Worm (Caenorhabditis elegans): ENCODE data around the gene dlc-4.
"Not testable (repeated sequence)": the region's sequence is repeated elsewhere in the genome, so short reads cannot be mapped to it uniquely, and the experiment has no call there.

- not testable (repeated sequence) for TF ChIP-seq ama-1 (optimal IDR thresholded peaks at IDR 0.05); mdl-1 (tag; optimal IDR thresholded peaks at IDR 0.05); egl-13 (tag; optimal IDR thresholded peaks at IDR 0.05); ceh-82 (tag; optimal IDR thresholded peaks at IDR 0.05); fkh-8 (tag; optimal IDR thresholded peaks at IDR 0.05); unc-62 (GFP tag; optimal IDR thresholded peaks at IDR 0.05); ceh-88 (GFP tag; IDR thresholded peaks at IDR 0.05); alr-1 (tag; optimal IDR thresholded peaks at IDR 0.05; ENCODE audit: borderline replicate concordance); zag-1 (tag; optimal IDR thresholded peaks at IDR 0.05); elt-3 (tag; optimal IDR thresholded peaks at IDR 0.05); ztf-11 (tag; optimal IDR thresholded peaks at IDR 0.05); fkh-10 (GFP tag; optimal IDR thresholded peaks at IDR 0.05)
These were observed 27.8 kb downstream of the dlc-4 start, which contains the start of gene VY10G11R.1 for ce11 chrIV:16470888-16471287.

All from whole organism, L1 larva.